Worm (Caenorhabditis elegans) whole organism, L4/young adult: ENCODE measurements around the gene lsm-1.

Experiments
- W03F9.2 ChIP-seq: fragments of 150-350 bp; optimal IDR thresholded peaks from 2 replicates; lab custom pipeline; 2014; ENCODE audit warnings: missing biosample characterization, missing genetic modification characterization
- dao-5 ChIP-seq: sonication (generic microtip); optimal IDR thresholded peaks from 2 replicates; lab custom pipeline; 2016; ENCODE audit warnings: missing genotype, missing genetic modification characterization, moderate library complexity, missing compliant biosample characterization
- him-1 ChIP-seq: sonication (generic microtip); optimal IDR thresholded peaks from 2 replicates; lab custom pipeline; 2016; ENCODE audit warnings: missing genotype, missing genetic modification reagents, missing genetic modification characterization, missing compliant biosample characterization

The lsm-1 gene

ce11 chrII:11126312-11127000 lies at the start of gene lsm-1, which contains the start of gene rps-9:
TSS of gene lsm-1 (plus strand) at chrII:11126950.
TSS of gene rps-9 (minus strand) at chrII:11126362.
- TF ChIP-seq him-1 (tag; lab: Kevin White, UChicago) (no peak), dao-5 (tag; lab: Kevin White, UChicago) (no peak), W03F9.2 (tag; lab: Kevin White, UChicago) (peak; percentile 63)

ce11 chrII:11086770-11087169 lies 40.0 kb upstream of the lsm-1 start:
- TF ChIP-seq dao-5 (tag; lab: Kevin White, UChicago), result no peak
- no peak for TF ChIP-seq him-1 (tag; lab: Kevin White, UChicago)
- no peak for TF ChIP-seq W03F9.2 (tag; lab: Kevin White, UChicago)

- TF ChIP-seq W03F9.2 (tag; lab: Kevin White, UChicago) (no peak), him-1 (tag; lab: Kevin White, UChicago) (no peak), dao-5 (tag; lab: Kevin White, UChicago) (no peak)
Measured at ce11 chrII:11088137-11088536, 38.6 kb upstream of the lsm-1 start.

- no peak for TF ChIP-seq him-1 (tag; lab: Kevin White, UChicago)
Measured at ce11 chrII:11089356-11089755, 37.4 kb upstream of the lsm-1 start, which contains the start of gene unc-53. TSS of gene unc-53 (minus strand) at chrII:11089456.

ce11 chrII:11091577-11091976 lies 35.2 kb upstream of the lsm-1 start:
- TF ChIP-seq dao-5 (tag; lab: Kevin White, UChicago) (no peak), him-1 (tag; lab: Kevin White, UChicago) (no peak), W03F9.2 (tag; lab: Kevin White, UChicago) (no peak)

ce11 chrII:11092413-11092812 lies 34.3 kb upstream of the lsm-1 start, which contains the start of gene rpl-42:
TSS of gene rpl-42 (plus strand) at chrII:11092713.
- no peak for TF ChIP-seq him-1 (tag; lab: Kevin White, UChicago)
- no peak for TF ChIP-seq dao-5 (tag; lab: Kevin White, UChicago)
- no peak for TF ChIP-seq W03F9.2 (tag; lab: Kevin White, UChicago)

- TF ChIP-seq dao-5 (tag; lab: Kevin White, UChicago), result no peak
- no peak for TF ChIP-seq W03F9.2 (tag; lab: Kevin White, UChicago)
- TF ChIP-seq him-1 (tag; lab: Kevin White, UChicago), result no peak
Measured at ce11 chrII:11094431-11094830, 32.3 kb upstream of the lsm-1 start.

ce11 chrII:11096233-11096632 lies 30.5 kb upstream of the lsm-1 start, which contains the start of gene nbs-1:
TSS of gene nbs-1 (minus strand) at chrII:11096478.
- TF ChIP-seq W03F9.2 (tag; lab: Kevin White, UChicago), result no peak
- no peak for TF ChIP-seq him-1 (tag; lab: Kevin White, UChicago)
- TF ChIP-seq dao-5 (tag; lab: Kevin White, UChicago), result no peak

ce11 chrII:11097154-11097887 lies 29.4 kb upstream of the lsm-1 start, which contains the start of the genes rpl-36.A and nuo-1:
TSS of gene rpl-36.A (minus strand) at chrII:11097204.
TSS of gene nuo-1 (plus strand) at chrII:11097837.
- no peak for TF ChIP-seq dao-5 (tag; lab: Kevin White, UChicago)
- peak; percentile 28 for TF ChIP-seq him-1 (tag; lab: Kevin White, UChicago)
- peak; percentile 87 for TF ChIP-seq W03F9.2 (tag; lab: Kevin White, UChicago)

- no peak for TF ChIP-seq him-1 (tag; lab: Kevin White, UChicago)
- TF ChIP-seq W03F9.2 (tag; lab: Kevin White, UChicago), result no peak
- no peak for TF ChIP-seq dao-5 (tag; lab: Kevin White, UChicago)
Measured at ce11 chrII:11099841-11100240, 26.9 kb upstream of the lsm-1 start, which contains the start of gene C09H10.4. TSS of gene C09H10.4 (plus strand) at chrII:11100141.

ce11 chrII:11101171-11101570 lies 25.6 kb upstream of the lsm-1 start:
- TF ChIP-seq dao-5 (tag; lab: Kevin White, UChicago), result no peak
- no peak for TF ChIP-seq him-1 (tag; lab: Kevin White, UChicago)
- no peak for TF ChIP-seq W03F9.2 (tag; lab: Kevin White, UChicago)

- TF ChIP-seq W03F9.2 (tag; lab: Kevin White, UChicago), result peak; percentile 64
- TF ChIP-seq dao-5 (tag; lab: Kevin White, UChicago), result no peak
- TF ChIP-seq him-1 (tag; lab: Kevin White, UChicago), result no peak
Measured at ce11 chrII:11103052-11103451, 23.7 kb upstream of the lsm-1 start.

ce11 chrII:11103657-11104056 lies 23.1 kb upstream of the lsm-1 start, which contains the start of gene C09H10.5:
TSS of gene C09H10.5 (minus strand) at chrII:11103757.
- TF ChIP-seq dao-5 (tag; lab: Kevin White, UChicago) (no peak), W03F9.2 (tag; lab: Kevin White, UChicago) (no peak), him-1 (tag; lab: Kevin White, UChicago) (no peak)
